Worm (Caenorhabditis elegans) whole organism, L4 larva: ENCODE results near the gene mboa-6.

Experiments
- F37D6.2 ChIP-seq: sonication (generic microtip); optimal IDR thresholded peaks from 2 replicates; lab custom pipeline; 2016; ENCODE audit warnings: mild to moderate bottlenecking, missing genetic modification characterization, missing compliant biosample characterization
- F44E2.7 ChIP-seq: fragments of 200-800 bp; sonication (Bioruptor generic); IDR thresholded peaks from 2 replicates; pipeline ENCODE4 v2.1.2; 2022; ENCODE audit warnings: missing genetic modification characterization, missing compliant biosample characterization
- R02D3.7 ChIP-seq: fragments of 150-350 bp; sonication (generic microtip); optimal IDR thresholded peaks from 3 replicates; lab custom pipeline; 2014; ENCODE audit warnings: missing biosample characterization, missing genetic modification characterization
- T20F7.1 ChIP-seq: fragments of 200-800 bp; sonication (Bioruptor generic); optimal IDR thresholded peaks from 2 replicates; lab custom pipeline; 2018; ENCODE audit warnings: mild to moderate bottlenecking, missing genetic modification characterization, missing compliant biosample characterization
- T26A8.4 ChIP-seq: fragments of 200-800 bp; sonication (Bioruptor generic); IDR thresholded peaks from 2 replicates; pipeline ENCODE4 v1.3.6; 2022; ENCODE audit warnings: missing genetic modification characterization, missing compliant biosample characterization
- Y5F2A.4 ChIP-seq: fragments of 200-800 bp; sonication (Bioruptor generic); optimal IDR thresholded peaks from 2 replicates; lab custom pipeline; 2018; ENCODE audit warnings: mild to moderate bottlenecking, missing genetic modification characterization, missing compliant biosample characterization
- Y75B8A.6 ChIP-seq: fragments of 200-800 bp; sonication (Bioruptor generic); IDR thresholded peaks from 2 replicates; pipeline ENCODE4 v1.3.6; 2022; ENCODE audit warnings: missing genetic modification reagents, missing genetic modification characterization, missing compliant biosample characterization
- ZK546.5 ChIP-seq, 2 experiments: sonication (generic microtip); optimal IDR thresholded peaks; 2 replicates each; lab custom pipeline; 2017; ENCODE audit warnings: missing biosample characterization in 2 of 2, missing genetic modification characterization in 2 of 2
- aha-1 ChIP-seq: fragments of 150-350 bp; peaks from one replicate; lab custom pipeline; 2014; ENCODE audit warnings: missing biosample characterization, missing genetic modification characterization
- arid-1 ChIP-seq: fragments of 200-800 bp; sonication (Bioruptor generic); conservative IDR thresholded peaks from 2 replicates; pipeline ENCODE4 v1.3.6; 2022; ENCODE audit warnings: missing genetic modification reagents, missing genetic modification characterization, missing compliant biosample characterization
- attf-4 ChIP-seq: sonication (generic microtip); optimal IDR thresholded peaks from 3 replicates; lab custom pipeline; 2017; ENCODE audit warnings: missing biosample characterization, missing genetic modification characterization
- ceh-20 ChIP-seq: fragments of 200-800 bp; sonication (Bioruptor generic); IDR thresholded peaks from 2 replicates; pipeline ENCODE4 v1.3.6; 2022; ENCODE audit warnings: missing genetic modification reagents, missing genetic modification characterization, missing compliant biosample characterization
- ceh-32 ChIP-seq: sonication (generic microtip); optimal IDR thresholded peaks from 2 replicates; lab custom pipeline; 2016; ENCODE audit warnings: mild to moderate bottlenecking, missing genetic modification characterization, missing compliant biosample characterization; ENCODE audit not compliant: poor library complexity
- ceh-82 ChIP-seq: sonication (generic microtip); optimal IDR thresholded peaks from 2 replicates; lab custom pipeline; 2017; ENCODE audit warnings: missing biosample characterization, missing genetic modification characterization
- cey-2 ChIP-seq: sonication (generic microtip); optimal IDR thresholded peaks from 3 replicates; lab custom pipeline; 2017; ENCODE audit warnings: missing genetic modification characterization, mild to moderate bottlenecking, missing compliant biosample characterization, antibody characterized with exemption, borderline replicate concordance; ENCODE audit not compliant: insufficient read depth
- daf-16 ChIP-seq, 3 experiments: sonication (generic microtip); optimal IDR thresholded peaks; 2 replicates each; lab custom pipeline; 2016 to 2017; ENCODE audit warnings: missing genetic modification characterization in 3 of 3, missing genetic modification reagents in 3 of 3, mild to moderate bottlenecking in 2 of 3, missing compliant biosample characterization in 2 of 3, missing biosample characterization in 1 of 3, moderate library complexity in 1 of 3
- dmd-6 ChIP-seq: fragments of 200-800 bp; sonication (Bioruptor generic); IDR thresholded peaks from 2 replicates; pipeline ENCODE4 v1.3.6; 2022; ENCODE audit warnings: missing genetic modification reagents, missing genetic modification characterization, missing compliant biosample characterization
- dmd-8 ChIP-seq: fragments of 200-800 bp; sonication (Bioruptor generic); IDR thresholded peaks from 2 replicates; pipeline ENCODE4 v1.3.6; 2022; ENCODE audit warnings: missing genetic modification characterization, missing compliant biosample characterization
- dpl-1 ChIP-seq: fragments of 150-350 bp; optimal IDR thresholded peaks from 2 replicates; lab custom pipeline; 2014; ENCODE audit warnings: missing biosample characterization, missing genetic modification reagents, missing genetic modification characterization
- egl-27 ChIP-seq: sonication (generic microtip); optimal IDR thresholded peaks from 3 replicates; lab custom pipeline; 2017; ENCODE audit warnings: missing biosample characterization, missing genetic modification reagents, missing genetic modification characterization
- egl-43 ChIP-seq: fragments of 200-800 bp; sonication (Bioruptor generic); IDR thresholded peaks from 2 replicates; pipeline ENCODE4 v1.3.6; 2022; ENCODE audit warnings: missing genetic modification reagents, missing genetic modification characterization, missing compliant biosample characterization
- fkh-10 ChIP-seq: fragments of 150-350 bp; optimal IDR thresholded peaks from 2 replicates; lab custom pipeline; 2014; ENCODE audit warnings: missing biosample characterization, missing genetic modification reagents, missing genetic modification characterization
- fos-1 ChIP-seq: fragments of 150-350 bp; optimal IDR thresholded peaks from 2 replicates; lab custom pipeline; 2014; ENCODE audit warnings: missing biosample characterization, missing genetic modification characterization
- hlh-11 ChIP-seq: fragments of 200-800 bp; sonication (Bioruptor generic); optimal IDR thresholded peaks from 2 replicates; lab custom pipeline; 2018; ENCODE audit warnings: mild to moderate bottlenecking, missing genetic modification characterization, missing compliant biosample characterization
- hlh-30 ChIP-seq: sonication (generic microtip); optimal IDR thresholded peaks from 2 replicates; lab custom pipeline; 2017; ENCODE audit warnings: antibody characterized with exemption, mild to moderate bottlenecking, missing genetic modification characterization, missing compliant biosample characterization; ENCODE audit not compliant: insufficient read depth
- jun-1 ChIP-seq: fragments of 150-350 bp; optimal IDR thresholded peaks from 2 replicates; lab custom pipeline; 2014; ENCODE audit warnings: missing biosample characterization, missing genetic modification reagents, missing genetic modification characterization
- lim-7 ChIP-seq: fragments of 200-800 bp; sonication (Bioruptor generic); IDR thresholded peaks from 2 replicates; pipeline ENCODE4 v1.3.6; 2022; ENCODE audit warnings: missing genetic modification characterization, missing compliant biosample characterization
- lin-1 ChIP-seq: fragments of 200-800 bp; sonication (Bioruptor generic); IDR thresholded peaks from 2 replicates; pipeline ENCODE4 v1.3.6; 2022; ENCODE audit warnings: missing genetic modification reagents, missing genetic modification characterization, missing compliant biosample characterization
- lin-39 ChIP-seq: fragments of 150-350 bp; optimal IDR thresholded peaks from 2 replicates; lab custom pipeline; 2014; ENCODE audit warnings: missing biosample characterization, missing genetic modification reagents, missing genetic modification characterization
- mdt-29 ChIP-seq: fragments of 200-800 bp; sonication (Bioruptor generic); IDR thresholded peaks from 2 replicates; pipeline ENCODE4 v1.3.6; 2022; ENCODE audit warnings: missing genetic modification reagents, missing genetic modification characterization, missing compliant biosample characterization
- mep-1 ChIP-seq: fragments of 150-350 bp; sonication (generic microtip); optimal IDR thresholded peaks from 3 replicates; lab custom pipeline; 2014; ENCODE audit warnings: missing biosample characterization, missing genetic modification characterization
- mxl-2 ChIP-seq: fragments of 200-800 bp; sonication (Bioruptor generic); conservative IDR thresholded peaks from 2 replicates; pipeline ENCODE4 v1.3.6; 2022; ENCODE audit warnings: missing genetic modification reagents, missing genetic modification characterization, missing compliant biosample characterization
- nhr-10 ChIP-seq: fragments of 150-350 bp; optimal IDR thresholded peaks from 2 replicates; lab custom pipeline; 2014; ENCODE audit warnings: missing biosample characterization, missing genetic modification characterization
- nhr-11 ChIP-seq: fragments of 150-350 bp; optimal IDR thresholded peaks from 2 replicates; lab custom pipeline; 2014; ENCODE audit warnings: missing biosample characterization, missing genetic modification characterization
- nhr-111 ChIP-seq: fragments of 200-800 bp; sonication (Bioruptor generic); optimal IDR thresholded peaks from 2 replicates; lab custom pipeline; 2018; ENCODE audit warnings: mild to moderate bottlenecking, missing genetic modification characterization, missing compliant biosample characterization
- nhr-28 ChIP-seq: fragments of 150-350 bp; optimal IDR thresholded peaks from 2 replicates; lab custom pipeline; 2014; ENCODE audit warnings: missing biosample characterization, missing genetic modification characterization
- nhr-48 ChIP-seq: sonication (generic microtip); optimal IDR thresholded peaks from 2 replicates; lab custom pipeline; 2016; ENCODE audit warnings: mild to moderate bottlenecking, missing genetic modification characterization, missing compliant biosample characterization
- nhr-6 ChIP-seq: fragments of 150-350 bp; optimal IDR thresholded peaks from 2 replicates; lab custom pipeline; 2014; ENCODE audit warnings: missing biosample characterization, missing genetic modification characterization
- nhr-76 ChIP-seq: fragments of 150-350 bp; optimal IDR thresholded peaks from 2 replicates; lab custom pipeline; 2014; ENCODE audit warnings: missing biosample characterization, missing genetic modification characterization
- pha-4 ChIP-seq, 2 experiments: fragments of 150-350 bp in 1 of 2; fragments of 200-800 bp in 1 of 2; sonication (Bioruptor generic) in 1 of 2; IDR thresholded peaks in 1 of 2; optimal IDR thresholded peaks in 1 of 2; 2 replicates each; pipeline versions ENCODE4 v1.3.6 to Lab custom; 2014 to 2022; ENCODE audit warnings: missing genetic modification characterization in 2 of 2, missing genetic modification reagents in 2 of 2, missing biosample characterization in 1 of 2, missing compliant biosample characterization in 1 of 2
- pqm-1 ChIP-seq: sonication (generic microtip); optimal IDR thresholded peaks from 2 replicates; lab custom pipeline; 2017; ENCODE audit warnings: missing biosample characterization, missing genetic modification characterization
- sdz-12 ChIP-seq: fragments of 200-800 bp; sonication (Bioruptor generic); optimal IDR thresholded peaks from 2 replicates; lab custom pipeline; 2018; ENCODE audit warnings: mild to moderate bottlenecking, missing genetic modification characterization, missing compliant biosample characterization
- set-16 ChIP-seq: fragments of 200-800 bp; sonication (Bioruptor generic); IDR thresholded peaks from 2 replicates; pipeline ENCODE4 v1.3.6; 2022; ENCODE audit warnings: missing genetic modification reagents, missing genetic modification characterization, missing compliant biosample characterization
- spr-1 ChIP-seq: sonication (generic microtip); optimal IDR thresholded peaks from 2 replicates; lab custom pipeline; 2016; ENCODE audit warnings: mild to moderate bottlenecking, missing genetic modification characterization, missing compliant biosample characterization
- tag-97 ChIP-seq: fragments of 200-800 bp; sonication (Bioruptor generic); IDR thresholded peaks from 2 replicates; pipeline ENCODE4 v1.3.6; 2022; ENCODE audit warnings: missing genetic modification characterization, missing compliant biosample characterization
- unc-130 ChIP-seq: sonication (generic microtip); optimal IDR thresholded peaks from 2 replicates; lab custom pipeline; 2016; ENCODE audit warnings: missing genetic modification reagents, missing genetic modification characterization, missing compliant biosample characterization
- vab-7 ChIP-seq: fragments of 200-800 bp; sonication (Bioruptor generic); IDR thresholded peaks from 2 replicates; pipeline ENCODE4 v1.3.6; 2022; ENCODE audit warnings: missing genetic modification reagents, missing genetic modification characterization, missing compliant biosample characterization
- zfp-2 ChIP-seq: sonication (generic microtip); optimal IDR thresholded peaks from 2 replicates; lab custom pipeline; 2016; ENCODE audit warnings: mild to moderate bottlenecking, missing genetic modification characterization, missing compliant biosample characterization
- zip-11 ChIP-seq: fragments of 200-800 bp; sonication (Bioruptor generic); IDR thresholded peaks from 2 replicates; pipeline ENCODE4 v1.3.6; 2022; ENCODE audit warnings: missing genetic modification characterization, missing compliant biosample characterization
- zip-2 ChIP-seq: fragments of 150-350 bp; optimal IDR thresholded peaks from 2 replicates; lab custom pipeline; 2014; ENCODE audit warnings: missing biosample characterization, missing genetic modification characterization

Gene mboa-6

DNA sequence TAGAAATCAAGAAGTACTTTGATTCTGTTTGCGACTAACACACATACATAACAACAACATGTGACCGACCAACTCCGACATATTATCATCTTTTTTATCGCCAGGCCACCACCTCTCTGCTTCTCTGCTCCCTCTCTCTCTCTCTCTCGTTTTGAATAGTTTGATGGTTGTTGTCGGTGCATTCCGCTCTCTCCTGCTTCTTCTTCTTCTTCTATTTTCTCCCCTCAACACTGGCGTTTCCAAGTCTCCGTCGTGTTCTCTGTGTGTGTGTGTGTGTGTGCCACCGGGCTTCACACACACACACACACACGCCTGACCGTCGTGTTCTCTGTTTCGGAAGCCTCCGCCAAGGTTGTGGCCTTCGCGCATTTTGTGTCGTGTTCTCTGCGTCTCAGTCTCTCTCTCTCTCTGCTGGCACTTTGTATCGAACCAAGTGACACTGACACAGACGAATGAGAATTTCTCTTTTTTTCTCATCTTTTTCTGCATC, 36.7 kb downstream of the mboa-6 start:
- TF ChIP-seq F37D6.2 (tag; lab: Kevin White, UChicago) (peak; percentile 87), dmd-8 (no peak), ceh-32 (tag; lab: Kevin White, UChicago) (peak; percentile 75), nhr-11 (tag; lab: Kevin White, UChicago) (peak; percentile 93), pha-4 (GFP tag; IDR thresholded peaks at IDR 0.05; lab: Robert Waterston, UW) (peak; percentile 97), pha-4 (tag; optimal IDR thresholded peaks at IDR 0.05; lab: Kevin White, UChicago) (peak; percentile 71), T26A8.4 (GFP tag; lab: Robert Waterston, UW) (peak; percentile 89), egl-27 (tag; lab: Kevin White, UChicago) (peak; percentile 99), Y5F2A.4 (GFP tag; lab: Kevin White, UChicago) (no peak), mep-1 (tag; lab: Kevin White, UChicago) (peak; percentile 97), jun-1 (tag; lab: Kevin White, UChicago) (peak; percentile 93), nhr-76 (peak; percentile 89), tag-97 (no peak), fkh-10 (GFP tag; lab: Kevin White, UChicago) (peak; percentile 76), nhr-48 (tag; lab: Kevin White, UChicago) (peak; percentile 99), zip-11 (GFP tag; lab: Robert Waterston, UW) (no peak), hlh-30 (tag; lab: Kevin White, UChicago) (peak; percentile 99), cey-2 (peak; percentile 95), set-16 (GFP tag; lab: Robert Waterston, UW) (peak; percentile 85), nhr-10 (tag; lab: Kevin White, UChicago) (peak; percentile 88), lim-7 (GFP tag; lab: Robert Waterston, UW) (0 out of 2 replicates have a peak, but pooled peaks have one; percentile 30), ZK546.5 (tag; optimal IDR thresholded peaks at IDR 0.05; lab: Kevin White, UChicago) (no peak), lin-39 (no peak), dpl-1 (GFP tag; lab: Kevin White, UChicago) (peak; percentile 79), mdt-29 (GFP tag; lab: Robert Waterston, UW) (peak; percentile 89), vab-7 (GFP tag; lab: Robert Waterston, UW) (peak; percentile 65; the same call in 1 of the 2 replicates), dmd-6 (peak; percentile 100), nhr-111 (no peak), mxl-2 (GFP tag; lab: Robert Waterston, UW) (peak; percentile 64; the same call in 1 of the 2 replicates), Y75B8A.6 (GFP tag; lab: Robert Waterston, UW) (peak; percentile 22; the same call in 1 of the 2 replicates), egl-43 (peak; percentile 85), nhr-28 (tag; lab: Kevin White, UChicago) (peak; percentile 97), F44E2.7 (GFP tag; lab: Robert Waterston, UW) (no peak), ceh-82 (tag; lab: Kevin White, UChicago) (no peak), zip-2 (tag; lab: Kevin White, UChicago) (peak; percentile 87), spr-1 (tag; lab: Kevin White, UChicago) (peak; percentile 90), attf-4 (no peak), arid-1 (GFP tag; lab: Robert Waterston, UW) (peak; percentile 75; the same call in 1 of the 2 replicates), pqm-1 (tag; lab: Kevin White, UChicago) (peak; percentile 71), sdz-12 (GFP tag; lab: Kevin White, UChicago) (no peak), lin-1 (peak; percentile 94), R02D3.7 (tag; lab: Kevin White, UChicago) (no peak), T20F7.1 (peak; percentile 89), ceh-20 (GFP tag; lab: Robert Waterston, UW) (peak; percentile 97), nhr-6 (tag; lab: Kevin White, UChicago) (peak; percentile 93), zfp-2 (tag; lab: Kevin White, UChicago) (peak; percentile 61), aha-1 (tag; lab: Kevin White, UChicago) (peak; percentile 100), daf-16 (GFP tag; optimal IDR thresholded peaks at IDR 0.05; lab: Kevin White, UChicago) (peak; percentile 87 to 98), daf-16 (tag; optimal IDR thresholded peaks at IDR 0.05; lab: Kevin White, UChicago) (peak; percentile 94), unc-130 (GFP tag; lab: Kevin White, UChicago) (peak; percentile 17), hlh-11 (tag; lab: Kevin White, UChicago) (peak; percentile 100), fos-1 (tag; lab: Kevin White, UChicago) (peak; percentile 95)
